4 fruit fly cellular contexts compared by ENCODE assay signal in the genomic region with DNA sequence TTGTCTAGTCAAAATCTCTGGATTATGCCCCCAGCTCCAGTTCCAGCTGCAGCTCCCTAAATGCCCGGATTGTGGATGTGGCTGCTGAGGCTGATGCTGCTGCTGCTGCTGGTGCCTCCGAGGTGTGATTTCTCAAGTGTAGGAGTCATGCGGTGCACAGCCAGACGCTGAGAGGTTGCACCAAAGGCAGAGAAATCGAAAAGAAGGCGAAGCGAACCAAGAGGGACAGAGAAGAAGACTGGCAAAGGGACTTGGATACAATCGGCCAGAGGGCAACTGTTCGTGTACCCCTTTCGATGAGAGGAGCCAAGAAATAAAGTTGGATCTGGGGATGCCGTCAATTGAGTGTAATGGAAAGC.
TF ChIP-seq lines count a peak whose summit lies in the region.

No protein-coding gene starts in this region.

- no peak for TF ChIP-seq CTCF in whole organism, embryonic (GFP tag; optimal IDR thresholded peaks at IDR 0.05; lab: Kevin White, UChicago)

TF ChIP-seq in whole organism, embryonic, 481 proteins besides CTCF, POLR2A, EP300 and RAD21 (continues in another document):
- TF ChIP-seq CG17186 (GFP tag; optimal IDR thresholded peaks at IDR 0.05; lab: Kevin White, UChicago): no peak
- peak; percentile 50 for TF ChIP-seq twi (tag; optimal IDR thresholded peaks at IDR 0.05; lab: Kevin White, UChicago)
- no peak for TF ChIP-seq H15 (GFP tag; IDR thresholded peaks at IDR 0.05; lab: Robert Waterston, UW)
- TF ChIP-seq Med (GFP tag; lab: Kevin White, UChicago): peak; percentile 48
- peak; percentile 4 for TF ChIP-seq abd-A (tag; optimal IDR thresholded peaks at IDR 0.05; lab: Kevin White, UChicago)
- TF ChIP-seq nerfin-2 (GFP tag; IDR thresholded peaks at IDR 0.05; lab: Robert Waterston, UW; ENCODE audit: partially characterized antibody): no peak
- TF ChIP-seq tgo (GFP tag; IDR thresholded peaks at IDR 0.05; lab: Robert Waterston, UW): 0 out of 3 replicates have a peak, but pooled peaks have one; percentile 1
- no peak for TF ChIP-seq Fer1 (GFP tag; optimal IDR thresholded peaks at IDR 0.05; lab: Kevin White, UChicago)
- TF ChIP-seq gsb-n (tag; optimal IDR thresholded peaks at IDR 0.05; lab: Kevin White, UChicago): peak; percentile 43
- no peak for TF ChIP-seq crp (GFP tag; optimal IDR thresholded peaks at IDR 0.05; lab: Kevin White, UChicago)
- 0 out of 2 replicates have a peak, but pooled peaks have one; percentile 36 for TF ChIP-seq chm (GFP tag; IDR thresholded peaks at IDR 0.05; lab: Robert Waterston, UW)
- peak in 1 of 2 experiments; percentile 10 for TF ChIP-seq Trl (optimal IDR thresholded peaks at IDR 0.05; lab: Kevin White, UChicago)
- no peak for TF ChIP-seq Trl (GFP tag; optimal IDR thresholded peaks at IDR 0.05; lab: Kevin White, UChicago)
- peak; percentile 55 for TF ChIP-seq nom (GFP tag; optimal IDR thresholded peaks at IDR 0.05; lab: Kevin White, UChicago)
- TF ChIP-seq hb (GFP tag; IDR thresholded peaks at IDR 0.05; lab: Robert Waterston, UW; ENCODE audit: partially characterized antibody): no peak
- TF ChIP-seq CG32772 (GFP tag; IDR thresholded peaks at IDR 0.05; lab: Robert Waterston, UW): no peak
- no peak for TF ChIP-seq Fer3 (tag; optimal IDR thresholded peaks at IDR 0.05; lab: Kevin White, UChicago)
- TF ChIP-seq CG4360 (GFP tag; IDR thresholded peaks at IDR 0.05; lab: Robert Waterston, UW): 0 out of 2 replicates have a peak, but pooled peaks have one; percentile 42
- TF ChIP-seq CG6791 (GFP tag; IDR thresholded peaks at IDR 0.05; lab: Robert Waterston, UW; ENCODE audit: partially characterized antibody): peak; percentile 30; the same call in 1 of the 3 replicates
- no peak for TF ChIP-seq CoRest (tag; optimal IDR thresholded peaks at IDR 0.05; lab: Kevin White, UChicago)

TF ChIP-seq in whole organism, prepupa, 60 proteins besides CTCF, POLR2A, EP300 and RAD21:
- TF ChIP-seq Sox14 (GFP tag; optimal IDR thresholded peaks at IDR 0.05; lab: Kevin White, UChicago): no peak
- TF ChIP-seq vri (GFP tag; optimal IDR thresholded peaks at IDR 0.05; lab: Kevin White, UChicago): peak; percentile 4
- no peak for TF ChIP-seq CG4318 (GFP tag; optimal IDR thresholded peaks at IDR 0.05; lab: Kevin White, UChicago)
- TF ChIP-seq Gug (GFP tag; IDR thresholded peaks at IDR 0.05; lab: Robert Waterston, UW): no peak
- peak; percentile 13 for TF ChIP-seq CG1621 (tag; optimal IDR thresholded peaks at IDR 0.05; lab: Kevin White, UChicago)
- TF ChIP-seq CG6163 (GFP tag; IDR thresholded peaks at IDR 0.05; lab: Robert Waterston, UW): peak; percentile 32; the same call in 2 of the 3 replicates
- no peak for TF ChIP-seq Eip75B (GFP tag; optimal IDR thresholded peaks at IDR 0.05; lab: Kevin White, UChicago)
- peak; percentile 2 to 51 for TF ChIP-seq ss (GFP tag; optimal IDR thresholded peaks at IDR 0.05; lab: Kevin White, UChicago)

TF ChIP-seq in whole organism, pupa, 21 proteins besides CTCF, POLR2A, EP300 and RAD21:
- peak; percentile 38 for TF ChIP-seq EcR (GFP tag; optimal IDR thresholded peaks at IDR 0.05; lab: Kevin White, UChicago)
- no peak for TF ChIP-seq CG14655 (GFP tag; optimal IDR thresholded peaks at IDR 0.05; lab: Kevin White, UChicago)
- no peak for TF ChIP-seq rn (GFP tag; IDR thresholded peaks at IDR 0.05; lab: Robert Waterston, UW)
- TF ChIP-seq CG13204 (GFP tag; optimal IDR thresholded peaks at IDR 0.05; lab: Kevin White, UChicago): peak; percentile 43

TF ChIP-seq in whole organism, wandering third instar larva, 38 proteins besides CTCF, POLR2A, EP300 and RAD21:
- TF ChIP-seq br (GFP tag; optimal IDR thresholded peaks at IDR 0.05; lab: Kevin White, UChicago): peak; percentile 11
- no peak for TF ChIP-seq dmrt93B (GFP tag; optimal IDR thresholded peaks at IDR 0.05; lab: Kevin White, UChicago)
- TF ChIP-seq Dfd (GFP tag; optimal IDR thresholded peaks at IDR 0.05; lab: Kevin White, UChicago): peak; percentile 56
